Worm (Caenorhabditis elegans): ENCODE results near the gene ceh-54.

The ceh-54 gene

DNA sequence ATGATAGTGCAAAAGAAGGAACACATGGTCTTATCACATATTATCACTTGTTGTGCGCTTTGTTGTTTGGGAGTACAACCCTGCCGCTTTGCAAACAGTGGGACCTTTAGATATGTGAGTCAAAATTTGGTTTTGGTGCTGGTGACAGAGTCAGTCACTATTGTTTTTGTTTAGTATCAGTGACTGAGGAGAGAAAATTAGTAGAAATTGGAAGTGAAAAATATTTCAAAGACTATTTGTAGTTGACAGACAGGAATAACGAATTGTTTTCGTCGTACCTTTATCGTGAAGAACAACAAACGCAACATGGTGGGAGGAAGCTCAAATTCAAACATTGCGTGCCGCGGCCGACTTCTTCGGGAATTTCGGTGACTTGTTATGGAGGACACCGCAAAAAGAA lies 22.5 kb upstream of the ceh-54 start, which contains the start of gene lrch-1:
lrch-1 (minus strand) TSS at position 101 of the 400 bp plus-strand sequence.
- TF ChIP-seq ceh-28 (tag; optimal IDR thresholded peaks at IDR 0.05), result no peak
- TF ChIP-seq nhr-25 (tag; optimal IDR thresholded peaks at IDR 0.05), result no peak
- TF ChIP-seq ztf-4 (tag; optimal IDR thresholded peaks at IDR 0.05), result no peak
- TF ChIP-seq nhr-76 (tag; optimal IDR thresholded peaks at IDR 0.05), result no peak
- no peak for TF ChIP-seq snpc-4 (tag; optimal IDR thresholded peaks at IDR 0.05)
- no peak for TF ChIP-seq unc-39 (tag; optimal IDR thresholded peaks at IDR 0.05)
- no peak for TF ChIP-seq lin-15B (tag; optimal IDR thresholded peaks at IDR 0.05)
- no peak for TF ChIP-seq unc-62 (GFP tag; optimal IDR thresholded peaks at IDR 0.05)
- no peak for TF ChIP-seq lsy-12 (tag; optimal IDR thresholded peaks at IDR 0.05)
- no peak for TF ChIP-seq egl-5 (tag; optimal IDR thresholded peaks at IDR 0.05)

- no peak for TF ChIP-seq nhr-25 (tag; optimal IDR thresholded peaks at IDR 0.05)
- TF ChIP-seq nhr-43 (tag; optimal IDR thresholded peaks at IDR 0.05; ENCODE audit: poor library complexity, severe bottlenecking), result no peak
- TF ChIP-seq elt-3 (tag; optimal IDR thresholded peaks at IDR 0.05), result no peak
- TF ChIP-seq ceh-9 (tag; optimal IDR thresholded peaks at IDR 0.05), result no peak
These were observed 17.3 kb upstream of the ceh-54 start for ce11 chrX:6211322-6211820.

DNA sequence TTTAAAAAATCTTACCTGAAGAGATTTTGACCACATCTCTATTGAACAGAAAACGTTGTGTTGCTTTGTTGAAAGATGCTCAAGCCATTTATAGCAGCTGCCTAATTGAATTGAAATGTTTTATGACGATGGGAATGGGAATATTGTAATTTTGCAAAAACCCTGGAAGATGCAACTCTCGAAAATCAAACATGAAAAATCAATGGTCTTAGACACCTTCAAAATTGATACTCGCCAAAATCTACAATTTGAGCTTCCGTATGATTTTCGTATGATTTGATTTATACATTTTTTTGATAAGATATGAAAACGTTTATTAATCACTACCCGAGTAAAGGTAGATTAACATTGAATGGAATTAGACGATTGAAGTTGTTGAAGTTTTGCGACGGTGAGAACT lies 14.4 kb upstream of the ceh-54 start, which contains the start of gene C14F11.7:
C14F11.7 (minus strand) TSS at position 101 of the 400 bp plus-strand sequence.
- TF ChIP-seq hmg-11 (tag; optimal IDR thresholded peaks at IDR 0.05) (no peak), ceh-82 (tag; optimal IDR thresholded peaks at IDR 0.05) (no peak), ztf-4 (tag; optimal IDR thresholded peaks at IDR 0.05) (no peak), lsy-12 (tag; optimal IDR thresholded peaks at IDR 0.05) (no peak), ceh-9 (tag; optimal IDR thresholded peaks at IDR 0.05) (no peak), R02D3.7 (tag; optimal IDR thresholded peaks at IDR 0.05) (no peak), jun-1 (tag; optimal IDR thresholded peaks at IDR 0.05) (no peak), nhr-76 (tag; optimal IDR thresholded peaks at IDR 0.05) (no peak), pha-4 (tag; optimal IDR thresholded peaks at IDR 0.05) (no peak), lin-39 (tag; optimal IDR thresholded peaks at IDR 0.05) (no peak), egl-5 (tag; optimal IDR thresholded peaks at IDR 0.05) (no peak)

DNA sequence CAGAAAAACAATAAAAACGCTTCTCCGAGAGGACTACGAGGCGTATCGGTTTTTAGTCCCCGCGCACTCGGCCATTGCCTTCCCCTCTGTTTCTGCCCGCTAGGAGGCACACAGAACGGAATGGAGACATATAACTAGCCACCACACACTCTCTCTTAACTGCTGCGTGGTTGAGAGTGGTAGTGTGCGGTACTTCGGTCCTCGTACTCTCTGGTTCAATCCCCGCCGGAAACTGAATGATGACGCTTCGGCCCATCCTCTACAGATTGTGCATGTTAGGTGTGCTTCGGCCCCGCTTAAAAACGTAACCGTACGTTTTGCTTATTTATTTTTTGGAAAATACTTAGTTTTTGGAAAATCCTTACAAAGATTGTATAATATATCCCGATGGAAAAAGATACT lies 13.6 kb upstream of the ceh-54 start, which contains the start of gene T13C5.6:
T13C5.6 (minus strand) TSS at position 1 of the 402 bp plus-strand sequence.
- TF ChIP-seq nhr-43 (tag; optimal IDR thresholded peaks at IDR 0.05; ENCODE audit: poor library complexity, severe bottlenecking) (peak; percentile 95), ztf-11 (tag; optimal IDR thresholded peaks at IDR 0.05) (no peak), nhr-25 (tag; optimal IDR thresholded peaks at IDR 0.05) (peak; percentile 88), mdl-1 (tag; optimal IDR thresholded peaks at IDR 0.05) (no peak), ztf-4 (tag; optimal IDR thresholded peaks at IDR 0.05) (peak; percentile 81), ceh-9 (tag; optimal IDR thresholded peaks at IDR 0.05) (no peak), nhr-237 (tag; optimal IDR thresholded peaks at IDR 0.05) (no peak), nhr-12 (tag; optimal IDR thresholded peaks at IDR 0.05) (no peak), jun-1 (tag; optimal IDR thresholded peaks at IDR 0.05) (peak; percentile 81), ama-1 (optimal IDR thresholded peaks at IDR 0.05) (no peak), ceh-16 (tag; optimal IDR thresholded peaks at IDR 0.05) (peak; percentile 69), fkh-2 (tag; optimal IDR thresholded peaks at IDR 0.05) (peak; percentile 28), nhr-11 (tag; optimal IDR thresholded peaks at IDR 0.05) (peak; percentile 11), fos-1 (tag; optimal IDR thresholded peaks at IDR 0.05) (peak; percentile 52), pqm-1 (tag; optimal IDR thresholded peaks at IDR 0.05) (peak; percentile 39), elt-3 (tag; optimal IDR thresholded peaks at IDR 0.05) (peak in 2 of 3 experiments; percentile 18 to 88), lin-15B (tag; optimal IDR thresholded peaks at IDR 0.05) (peak; percentile 60), nhr-67 (tag; optimal IDR thresholded peaks at IDR 0.05) (no peak), mml-1 (tag; optimal IDR thresholded peaks at IDR 0.05) (no peak), nhr-76 (tag; optimal IDR thresholded peaks at IDR 0.05) (peak; percentile 39), nhr-28 (tag; optimal IDR thresholded peaks at IDR 0.05) (no peak), nhr-77 (tag; optimal IDR thresholded peaks at IDR 0.05) (peak; percentile 24), elt-1 (tag; optimal IDR thresholded peaks at IDR 0.05) (no peak), egl-5 (tag; optimal IDR thresholded peaks at IDR 0.05) (peak; percentile 95), skn-1 (tag; optimal IDR thresholded peaks at IDR 0.05) (peak; percentile 91), pha-4 (tag; optimal IDR thresholded peaks at IDR 0.05) (peak; percentile 87), R02D3.7 (tag; optimal IDR thresholded peaks at IDR 0.05) (peak; percentile 40), tbx-2 (tag; optimal IDR thresholded peaks at IDR 0.05) (peak; percentile 85), daf-12 (tag; optimal IDR thresholded peaks at IDR 0.05) (no peak), unc-62 (GFP tag; optimal IDR thresholded peaks at IDR 0.05) (peak; percentile 34), lsy-12 (tag; optimal IDR thresholded peaks at IDR 0.05) (peak; percentile 93), sea-2 (GFP tag; optimal IDR thresholded peaks at IDR 0.05) (peak; percentile 35), ceh-82 (tag; optimal IDR thresholded peaks at IDR 0.05) (peak; percentile 64), zag-1 (tag; optimal IDR thresholded peaks at IDR 0.05) (peak; percentile 3), hmg-11 (tag; optimal IDR thresholded peaks at IDR 0.05) (peak; percentile 99), ZK546.5 (tag; optimal IDR thresholded peaks at IDR 0.05) (no peak), nfya-1 (tag; optimal IDR thresholded peaks at IDR 0.05; ENCODE audit: insufficient read depth) (peak; percentile 89), eor-1 (tag; optimal IDR thresholded peaks at IDR 0.05) (no peak), ceh-28 (tag; optimal IDR thresholded peaks at IDR 0.05) (peak; percentile 70), lin-39 (tag; optimal IDR thresholded peaks at IDR 0.05) (peak; percentile 94), fkh-10 (GFP tag; optimal IDR thresholded peaks at IDR 0.05) (peak; percentile 20), snpc-4 (tag; optimal IDR thresholded peaks at IDR 0.05) (peak; percentile 68), unc-39 (tag; optimal IDR thresholded peaks at IDR 0.05) (peak; percentile 6)

Data from whole organism, L3 larva.